Worm (Caenorhabditis elegans): ENCODE measurements around the gene fbxa-219.

- no peak for TF ChIP-seq sdz-38 (tag; optimal IDR thresholded peaks at IDR 0.05)
- TF ChIP-seq Y95B8A.8 (GFP tag; IDR thresholded peaks at IDR 0.05): no peak
- no peak for TF ChIP-seq nhr-27 (tag; optimal IDR thresholded peaks at IDR 0.05)
- TF ChIP-seq sea-2 (GFP tag; IDR thresholded peaks at IDR 0.05): no peak
- TF ChIP-seq hrde-1 (tag; optimal IDR thresholded peaks at IDR 0.05; ENCODE audit: borderline replicate concordance): no peak
- no peak for TF ChIP-seq snpc-4 (GFP tag; optimal IDR thresholded peaks at IDR 0.05)
- TF ChIP-seq snpc-4 (tag; optimal IDR thresholded peaks at IDR 0.05): no peak
- TF ChIP-seq unc-130 (GFP tag; optimal IDR thresholded peaks at IDR 0.05): no peak
- TF ChIP-seq madf-3 (GFP tag; IDR thresholded peaks at IDR 0.05): no peak
Observed at ce11 chrIII:2283341-2283847, 7.8 kb upstream of the fbxa-219 start.

Measured in whole organism, young adult.